Fruit fly (Drosophila melanogaster) whole organism, embryonic: ENCODE results near the gene hop.

ENCODE experiments used
- Abd-B ChIP-seq: fragments of 200-800 bp; sonication (Bioruptor generic); optimal IDR thresholded peaks from 2 replicates; lab custom pipeline; 2018; ENCODE audit warnings: missing biosample characterization, mild to moderate bottlenecking, missing genetic modification characterization, moderate library complexity
- Awh ChIP-seq: fragments of 200-800 bp; sonication (Bioruptor generic); IDR thresholded peaks from 2 replicates; pipeline ENCODE4, ENCODE4 v1.3.6; 2022; ENCODE audit warnings: missing biosample characterization, missing genetic modification characterization
- CG10274 ChIP-seq: fragments of 200-800 bp; sonication (Bioruptor generic); optimal IDR thresholded peaks from 3 replicates; lab custom pipeline; 2017; ENCODE audit warnings: missing biosample characterization, mild to moderate bottlenecking, missing genetic modification characterization
- CG11456 ChIP-seq: fragments of 200-800 bp; sonication (Bioruptor generic); IDR thresholded peaks from 3 replicates; pipeline ENCODE4 v1.3.6; 2022; ENCODE audit warnings: missing biosample characterization, missing genetic modification characterization
- CG13296 ChIP-seq: fragments of 200-800 bp; sonication (Bioruptor generic); optimal IDR thresholded peaks from 3 replicates; lab custom pipeline; 2018; ENCODE audit warnings: missing biosample characterization, mild to moderate bottlenecking, missing genetic modification characterization
- CG13424 ChIP-seq: fragments of 200-800 bp; sonication (Bioruptor generic); optimal IDR thresholded peaks from 2 replicates; lab custom pipeline; 2019; ENCODE audit warnings: missing biosample characterization, mild to moderate bottlenecking, missing genetic modification characterization, moderate library complexity
- CG1647 ChIP-seq: fragments of 200-800 bp; sonication (Bioruptor generic); optimal IDR thresholded peaks from 3 replicates; lab custom pipeline; 2016; ENCODE audit warnings: missing biosample characterization, missing genetic modification characterization
- CG17568 ChIP-seq: fragments of 200-800 bp; sonication (Bioruptor generic); optimal IDR thresholded peaks from 2 replicates; lab custom pipeline; 2018; ENCODE audit warnings: missing biosample characterization, mild to moderate bottlenecking, missing genetic modification characterization, moderate library complexity
- CG17802 ChIP-seq: fragments of 200-800 bp; sonication (Bioruptor generic); optimal IDR thresholded peaks from 2 replicates; lab custom pipeline; 2018; ENCODE audit warnings: missing biosample characterization, mild to moderate bottlenecking, missing genetic modification characterization, moderate library complexity
- CG17912 ChIP-seq: fragments of 200-800 bp; sonication (Bioruptor generic); optimal IDR thresholded peaks from 2 replicates; lab custom pipeline; 2018; ENCODE audit warnings: missing biosample characterization, mild to moderate bottlenecking, missing genetic modification characterization
- CG18476 ChIP-seq: fragments of 200-800 bp; sonication (Bioruptor generic); optimal IDR thresholded peaks from 2 replicates; lab custom pipeline; 2016; ENCODE audit warnings: missing biosample characterization, mild to moderate bottlenecking, missing genetic modification characterization
- CG2129 ChIP-seq: fragments of 200-800 bp; sonication (Bioruptor generic); IDR thresholded peaks from 2 replicates; pipeline ENCODE4 v1.3.6; 2022; ENCODE audit warnings: missing biosample characterization, missing genetic modification characterization; ENCODE audit not compliant: partially characterized antibody
- CG2889 ChIP-seq: fragments of 200-800 bp; sonication (Bioruptor generic); IDR thresholded peaks from 3 replicates; pipeline ENCODE4 v1.3.6; 2022; ENCODE audit warnings: missing biosample characterization, missing genetic modification characterization
- CG31224 ChIP-seq: fragments of 200-800 bp; sonication (Bioruptor generic); IDR thresholded peaks from 2 replicates; pipeline ENCODE4 v1.3.6; 2022; ENCODE audit warnings: missing biosample characterization, missing genetic modification characterization
- CG32532 ChIP-seq: fragments of 200-800 bp; sonication (Bioruptor generic); IDR thresholded peaks from 2 replicates; pipeline ENCODE4 v1.3.6; 2022; ENCODE audit warnings: missing biosample characterization, missing genetic modification characterization
- CG32767 ChIP-seq: fragments of 200-800 bp; sonication (Bioruptor generic); IDR thresholded peaks from 2 replicates; pipeline ENCODE4 v1.3.6; 2022; ENCODE audit warnings: missing biosample characterization, missing genetic modification characterization
- CG4404 ChIP-seq: fragments of 200-800 bp; sonication (Bioruptor generic); IDR thresholded peaks from 2 replicates; pipeline ENCODE4 v1.3.6; 2022; ENCODE audit warnings: missing biosample characterization, missing genetic modification characterization
- CG4820 ChIP-seq: fragments of 200-800 bp; sonication (Bioruptor generic); optimal IDR thresholded peaks from 3 replicates; lab custom pipeline; 2016; ENCODE audit warnings: missing biosample characterization, missing genetic modification characterization
- CG6254 ChIP-seq: fragments of 200-800 bp; sonication (Bioruptor generic); optimal IDR thresholded peaks from 3 replicates; lab custom pipeline; 2017; ENCODE audit warnings: mild to moderate bottlenecking, missing biosample characterization, missing genetic modification reagents, missing genetic modification characterization
- CG6272 ChIP-seq: fragments of 200-800 bp; sonication (Bioruptor generic); IDR thresholded peaks from 2 replicates; pipeline ENCODE4 v1.3.6; 2022; ENCODE audit warnings: missing biosample characterization, missing genetic modification characterization
- CG6791 ChIP-seq: fragments of 200-800 bp; sonication (Bioruptor generic); IDR thresholded peaks from 3 replicates; pipeline ENCODE4 v1.3.6; 2022; ENCODE audit warnings: missing biosample characterization, missing genetic modification characterization; ENCODE audit not compliant: partially characterized antibody
- CG7786 ChIP-seq: fragments of 200-800 bp; sonication (Bioruptor generic); optimal IDR thresholded peaks from 2 replicates; lab custom pipeline; 2016; ENCODE audit warnings: missing biosample characterization, missing genetic modification characterization
- CG8281 ChIP-seq: fragments of 200-800 bp; sonication (Bioruptor generic); optimal IDR thresholded peaks from 2 replicates; lab custom pipeline; 2018; ENCODE audit warnings: missing biosample characterization, mild to moderate bottlenecking, missing genetic modification characterization, moderate library complexity
- CG8290 ChIP-seq, 3 experiments: fragments of 200-800 bp; sonication (Bioruptor generic); optimal IDR thresholded peaks; 2 replicates each; lab custom pipeline; 2016 to 2019; ENCODE audit warnings: missing biosample characterization in 3 of 3, missing genetic modification characterization in 3 of 3, mild to moderate bottlenecking in 2 of 3, moderate library complexity in 1 of 3
- CG9215 ChIP-seq: fragments of 200-800 bp; sonication (Bioruptor generic); IDR thresholded peaks from 2 replicates; pipeline ENCODE4 v1.3.6; 2022; ENCODE audit warnings: missing biosample characterization, missing genetic modification characterization
- CG9437 ChIP-seq: fragments of 200-800 bp; sonication (Bioruptor generic); optimal IDR thresholded peaks from 2 replicates; lab custom pipeline; 2018; ENCODE audit warnings: missing biosample characterization, mild to moderate bottlenecking, missing genetic modification characterization
- Dip2 ChIP-seq: fragments of 200-800 bp; sonication (Bioruptor generic); IDR thresholded peaks from 2 replicates; pipeline ENCODE4 v1.3.6; 2022; ENCODE audit warnings: missing biosample characterization, missing genetic modification characterization
- H15 ChIP-seq: fragments of 200-800 bp; sonication (Bioruptor generic); IDR thresholded peaks from 3 replicates; pipeline ENCODE4 v1.3.6; 2022; ENCODE audit warnings: missing biosample characterization, missing genetic modification characterization
- H2.0 ChIP-seq: fragments of 200-800 bp; sonication (Bioruptor generic); IDR thresholded peaks from 2 replicates; pipeline ENCODE4 v1.3.6; 2022; ENCODE audit warnings: missing biosample characterization, missing genetic modification characterization
- Lpt ChIP-seq: fragments of >200 bp; optimal IDR thresholded peaks from 2 replicates; lab custom pipeline; 2018; ENCODE audit warnings: missing biosample characterization, missing genetic modification characterization
- MTF-1 ChIP-seq: fragments of 200-800 bp; sonication (Bioruptor generic); optimal IDR thresholded peaks from 2 replicates; lab custom pipeline; 2018; ENCODE audit warnings: missing biosample characterization, mild to moderate bottlenecking, missing genetic modification characterization, borderline replicate concordance
- NK7.1 ChIP-seq: fragments of 200-800 bp; sonication (Bioruptor generic); optimal IDR thresholded peaks from 3 replicates; lab custom pipeline; 2016; ENCODE audit warnings: missing biosample characterization, missing genetic modification characterization
- Poxn ChIP-seq: fragments of 200-800 bp; sonication (Bioruptor generic); IDR thresholded peaks from 2 replicates; pipeline ENCODE4 v1.3.6; 2022; ENCODE audit warnings: missing biosample characterization, missing genetic modification characterization
- Ravus ChIP-seq: fragments of 200-800 bp; sonication (Bioruptor generic); IDR thresholded peaks from 2 replicates; pipeline ENCODE4 v1.3.6; 2022; ENCODE audit warnings: missing biosample characterization, missing genetic modification characterization
- Sry-δ ChIP-seq: fragments of 200-800 bp; sonication (Bioruptor generic); optimal IDR thresholded peaks from 2 replicates; lab custom pipeline; 2016; ENCODE audit warnings: missing biosample characterization, missing genetic modification characterization
- Xrp1 ChIP-seq: fragments of 200-800 bp; sonication (Bioruptor generic); IDR thresholded peaks from 2 replicates; pipeline ENCODE4 v1.3.6; 2022; ENCODE audit warnings: missing biosample characterization, missing genetic modification characterization
- ap ChIP-seq: fragments of 200-800 bp; sonication (Bioruptor generic); IDR thresholded peaks from 2 replicates; pipeline ENCODE4 v1.3.6; 2022; ENCODE audit warnings: missing biosample characterization, missing genetic modification characterization
- ara ChIP-seq: fragments of 200-800 bp; sonication (Bioruptor generic); IDR thresholded peaks from 2 replicates; pipeline ENCODE4 v1.3.6; 2022; ENCODE audit warnings: missing biosample characterization, missing genetic modification characterization
- dm ChIP-seq: fragments of 200-800 bp; sonication (Bioruptor generic); optimal IDR thresholded peaks from 3 replicates; lab custom pipeline; 2016; ENCODE audit warnings: missing biosample characterization, missing genetic modification characterization
- dysf ChIP-seq: fragments of 200-800 bp; sonication (Bioruptor generic); IDR thresholded peaks from 3 replicates; pipeline ENCODE4 v1.3.6; 2022; ENCODE audit warnings: missing biosample characterization, missing genetic modification characterization
- ems ChIP-seq: fragments of 200-800 bp; sonication (Bioruptor generic); optimal IDR thresholded peaks from 3 replicates; lab custom pipeline; 2016; ENCODE audit warnings: missing biosample characterization, missing genetic modification characterization
- fd96Cb ChIP-seq: fragments of 200-800 bp; sonication (Bioruptor generic); optimal IDR thresholded peaks from 2 replicates; lab custom pipeline; 2018; ENCODE audit warnings: missing biosample characterization, mild to moderate bottlenecking, missing genetic modification characterization, moderate library complexity
- ken ChIP-seq: fragments of 200-800 bp; sonication (Bioruptor generic); IDR thresholded peaks from 3 replicates; pipeline ENCODE4 v1.3.6; 2022; ENCODE audit warnings: missing biosample characterization, missing genetic modification characterization
- knrl ChIP-seq: fragments of 200-800 bp; sonication (Bioruptor generic); IDR thresholded peaks from 3 replicates; pipeline ENCODE4 v1.3.6; 2022; ENCODE audit warnings: missing biosample characterization, missing genetic modification characterization; ENCODE audit not compliant: partially characterized antibody
- salm ChIP-seq: fragments of 200-800 bp; sonication (Bioruptor generic); optimal IDR thresholded peaks from 2 replicates; lab custom pipeline; 2018; ENCODE audit warnings: missing biosample characterization, mild to moderate bottlenecking, missing genetic modification characterization
- slp2 ChIP-seq: fragments of 200-800 bp; sonication (Bioruptor generic); optimal IDR thresholded peaks from 2 replicates; lab custom pipeline; 2016; ENCODE audit warnings: missing biosample characterization, missing genetic modification characterization
- trh ChIP-seq: fragments of 200-800 bp; sonication (Bioruptor generic); optimal IDR thresholded peaks from 2 replicates; lab custom pipeline; 2016; ENCODE audit warnings: missing biosample characterization, missing genetic modification characterization
- vfl ChIP-seq: fragments of 200-800 bp; sonication (Bioruptor generic); optimal IDR thresholded peaks from 2 replicates; lab custom pipeline; 2016; ENCODE audit warnings: missing biosample characterization, missing genetic modification characterization
- yki ChIP-seq: fragments of >200 bp; optimal IDR thresholded peaks from 3 replicates; lab custom pipeline; 2018
- z ChIP-seq: fragments of 200-800 bp; sonication (Bioruptor generic); IDR thresholded peaks from 3 replicates; pipeline ENCODE4 v1.3.6; 2022; ENCODE audit warnings: missing biosample characterization, missing genetic modification characterization

hop gene

DNA sequence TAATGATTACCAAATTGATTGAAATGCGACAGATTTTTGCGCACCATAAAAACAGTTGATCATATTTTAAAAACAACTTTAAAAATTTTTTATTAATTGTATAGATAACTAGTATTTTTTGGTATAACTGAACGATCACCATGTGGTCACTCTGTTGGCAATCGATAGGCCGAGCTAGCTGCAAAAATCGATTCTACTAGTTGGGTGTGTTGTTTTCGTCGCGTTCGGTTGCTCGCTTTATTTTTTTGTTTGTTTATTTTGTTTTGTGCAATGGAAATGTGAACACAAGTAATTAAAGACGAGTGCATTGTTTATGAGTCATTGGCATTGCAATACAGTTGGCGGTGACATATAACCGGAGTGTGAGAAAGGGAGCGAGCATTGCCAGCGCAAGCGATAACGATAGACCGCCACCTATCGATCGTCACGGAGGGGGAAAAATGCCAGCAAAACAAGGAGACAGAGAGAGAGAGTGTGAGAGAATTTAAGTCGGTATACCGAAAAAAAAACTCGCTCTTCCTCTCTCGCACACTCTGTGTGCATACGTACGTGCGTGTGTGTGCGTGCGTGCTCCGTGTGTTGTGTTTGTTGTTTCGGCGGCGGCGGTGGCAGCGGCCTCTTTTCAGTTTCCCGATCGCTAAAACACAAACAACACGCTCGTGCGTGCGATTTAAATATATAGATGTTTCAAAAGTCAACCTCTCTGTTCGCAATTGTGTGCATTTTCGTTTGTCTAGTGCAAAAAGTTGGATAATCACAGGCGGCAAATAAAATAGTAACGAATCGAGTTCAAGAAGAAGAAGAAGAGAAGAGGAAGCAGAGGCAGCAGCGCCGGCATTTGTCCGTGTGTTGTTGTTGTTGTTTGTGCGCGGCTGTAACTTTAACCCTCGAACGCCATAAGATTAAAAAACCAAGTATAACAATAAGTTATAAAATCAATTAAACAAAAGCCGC is 21.9 kb upstream of the hop start (continued):
- TF ChIP-seq CG8281, result no peak
- no peak for TF ChIP-seq Dip2 (GFP tag; lab: Robert Waterston, UW)
- TF ChIP-seq knrl, result peak; percentile 58
- TF ChIP-seq H15, result no peak
- no peak for TF ChIP-seq Poxn
- TF ChIP-seq dm, result no peak
- no peak for TF ChIP-seq vfl (GFP tag; lab: Kevin White, UChicago)
- TF ChIP-seq yki (lab: Kevin White, UChicago), result peak; percentile 76
- TF ChIP-seq MTF-1 (GFP tag; lab: Kevin White, UChicago), result no peak
- TF ChIP-seq H2.0, result no peak
- TF ChIP-seq slp2 (GFP tag; lab: Kevin White, UChicago), result no peak
- TF ChIP-seq z (GFP tag; lab: Robert Waterston, UW), result no peak
- no peak for TF ChIP-seq Abd-B (GFP tag; lab: Kevin White, UChicago)
- no peak for TF ChIP-seq CG2889 (GFP tag; lab: Robert Waterston, UW)
- no peak for TF ChIP-seq ken (GFP tag; lab: Robert Waterston, UW)
- no peak for TF ChIP-seq CG7786
- TF ChIP-seq CG32767 (GFP tag; lab: Robert Waterston, UW), result peak; percentile 84
- no peak for TF ChIP-seq CG4404
- TF ChIP-seq Lpt, result no peak
- TF ChIP-seq ap (GFP tag; lab: Robert Waterston, UW), result no peak
- TF ChIP-seq CG13424 (tag; lab: Kevin White, UChicago), result no peak
- TF ChIP-seq Ravus (GFP tag; lab: Robert Waterston, UW), result no peak
- no peak for TF ChIP-seq CG10274 (GFP tag; lab: Kevin White, UChicago)
- peak; percentile 70 for TF ChIP-seq CG6791 (GFP tag; lab: Robert Waterston, UW)
- peak; percentile 43 for TF ChIP-seq Sry-δ
- no peak for TF ChIP-seq trh
- TF ChIP-seq CG32532 (GFP tag; lab: Robert Waterston, UW), result no peak; the same call in 1 of the 2 replicates
- TF ChIP-seq CG8290 (GFP tag; optimal IDR thresholded peaks at IDR 0.05; lab: Kevin White, UChicago), result no peak
- TF ChIP-seq CG8290 (tag; optimal IDR thresholded peaks at IDR 0.05; lab: Kevin White, UChicago), result no peak
- TF ChIP-seq CG17802, result no peak
- no peak for TF ChIP-seq CG1647 (GFP tag; lab: Kevin White, UChicago)
- TF ChIP-seq NK7.1 (GFP tag; lab: Kevin White, UChicago), result no peak
- no peak for TF ChIP-seq CG17568
- TF ChIP-seq CG9215 (GFP tag; lab: Robert Waterston, UW), result no peak
- TF ChIP-seq CG6272 (GFP tag; lab: Robert Waterston, UW), result no peak
- TF ChIP-seq CG17912 (GFP tag; lab: Kevin White, UChicago), result no peak
- TF ChIP-seq CG13296, result no peak
- no peak for TF ChIP-seq CG18476
- TF ChIP-seq salm (tag; lab: Kevin White, UChicago), result no peak
- no peak for TF ChIP-seq fd96Cb (tag; lab: Kevin White, UChicago)
- TF ChIP-seq CG4820 (GFP tag; lab: Kevin White, UChicago), result no peak
- no peak for TF ChIP-seq CG31224
- no peak for TF ChIP-seq dysf (GFP tag; lab: Robert Waterston, UW)
- TF ChIP-seq ems (GFP tag; lab: Kevin White, UChicago), result no peak
- no peak for TF ChIP-seq CG9437 (GFP tag; lab: Kevin White, UChicago)
- TF ChIP-seq CG11456 (GFP tag; lab: Robert Waterston, UW), result no peak
- no peak for TF ChIP-seq CG2129 (GFP tag; lab: Robert Waterston, UW)
- TF ChIP-seq Awh, result no peak
- no peak for TF ChIP-seq ara (GFP tag; lab: Robert Waterston, UW)
- TF ChIP-seq Xrp1 (GFP tag; lab: Robert Waterston, UW), result no peak
- no peak for TF ChIP-seq CG6254 (GFP tag; lab: Kevin White, UChicago)
